Worm (Caenorhabditis elegans): ENCODE data around the gene glt-6.

Gene glt-6

DNA sequence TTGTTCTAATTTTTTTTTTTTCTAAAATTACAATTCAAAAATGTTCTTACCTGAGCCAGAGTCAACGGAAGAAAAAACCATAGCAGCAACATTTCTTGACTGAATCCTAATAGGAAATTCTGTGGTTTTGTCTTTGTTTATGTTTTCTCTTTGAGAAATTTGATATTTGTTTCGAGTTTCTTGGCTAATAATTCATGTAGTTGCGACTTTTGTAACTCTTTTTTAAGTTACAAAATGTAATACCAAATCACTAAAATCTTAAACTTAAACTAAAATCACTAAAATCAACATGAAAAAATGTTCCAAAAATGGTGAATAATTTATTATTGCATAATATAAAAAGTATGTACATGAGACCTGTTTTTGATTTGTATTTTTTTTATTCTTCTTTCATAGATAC lies 5.7 kb upstream of the glt-6 start, which contains the start of gene egas-4:
TSS of gene egas-4 (minus strand) at position 101 of the 400 bp plus-strand sequence.
- TF ChIP-seq nhr-12 (tag; optimal IDR thresholded peaks at IDR 0.05), result no peak
- TF ChIP-seq fos-1 (tag; optimal IDR thresholded peaks at IDR 0.05), result no peak
- no peak for TF ChIP-seq unc-39 (tag; optimal IDR thresholded peaks at IDR 0.05)
- TF ChIP-seq ZK546.5 (tag; optimal IDR thresholded peaks at IDR 0.05), result no peak
- no peak for TF ChIP-seq Y55F3AM.14 (GFP tag; optimal IDR thresholded peaks at IDR 0.05)

DNA sequence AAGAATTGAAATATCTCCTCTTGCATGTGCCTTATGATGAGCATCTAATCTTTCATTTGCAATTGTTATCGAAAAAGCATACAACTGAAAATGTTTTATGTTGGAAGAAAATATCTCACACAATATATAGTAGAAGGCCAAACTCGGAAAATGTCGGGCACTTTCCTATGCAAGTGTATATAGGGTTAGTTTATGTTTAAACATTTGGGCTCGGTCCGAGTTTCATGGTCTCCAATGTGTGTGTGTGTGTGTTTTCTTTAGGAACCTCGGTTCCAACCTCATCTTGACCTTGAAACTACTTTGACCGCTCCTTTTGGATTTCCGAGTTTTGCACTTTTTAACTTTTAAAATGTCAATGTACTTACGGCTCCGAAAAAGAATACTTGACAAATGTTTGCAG lies 4.1 kb upstream of the glt-6 start:
- peak; percentile 67 for TF ChIP-seq snpc-4 (tag; optimal IDR thresholded peaks at IDR 0.05)
- no peak for TF ChIP-seq elt-1 (tag; optimal IDR thresholded peaks at IDR 0.05)
- no peak for TF ChIP-seq peb-1 (tag; optimal IDR thresholded peaks at IDR 0.05)
- no peak for TF ChIP-seq alr-1 (tag; optimal IDR thresholded peaks at IDR 0.05)
- TF ChIP-seq mbf-1 (tag; optimal IDR thresholded peaks at IDR 0.05), result no peak
- TF ChIP-seq skn-1 (tag; optimal IDR thresholded peaks at IDR 0.05), result no peak
- TF ChIP-seq nhr-129 (tag; optimal IDR thresholded peaks at IDR 0.05), result no peak
- no peak for TF ChIP-seq nhr-237 (tag; optimal IDR thresholded peaks at IDR 0.05)
- TF ChIP-seq nhr-77 (tag; optimal IDR thresholded peaks at IDR 0.05), result no peak

DNA sequence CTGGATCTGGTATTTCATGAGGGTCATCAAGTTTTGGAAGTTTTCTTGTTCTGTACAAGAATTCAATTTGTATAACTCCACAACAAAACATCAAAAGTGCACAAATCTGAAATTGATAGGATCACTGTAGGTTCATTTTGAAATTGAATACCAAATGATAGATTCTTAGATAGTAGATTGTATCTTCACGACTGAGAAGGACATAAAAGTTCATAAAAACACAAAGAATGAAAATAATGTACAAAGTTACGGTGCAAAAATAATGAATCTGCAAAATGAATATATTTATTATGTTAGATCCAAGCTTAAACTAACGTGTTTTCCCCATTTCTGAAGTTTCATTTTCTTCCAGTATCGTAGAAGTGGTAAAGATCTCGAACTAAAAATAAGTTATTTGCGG lies 2.5 kb upstream of the glt-6 start:
- no peak for TF ChIP-seq sem-4 (tag; optimal IDR thresholded peaks at IDR 0.05)
- no peak for TF ChIP-seq lin-39 (tag; optimal IDR thresholded peaks at IDR 0.05)
- no peak for TF ChIP-seq nhr-25 (tag; optimal IDR thresholded peaks at IDR 0.05)
- TF ChIP-seq nhr-237 (tag; optimal IDR thresholded peaks at IDR 0.05), result no peak
- no peak for TF ChIP-seq snpc-4 (tag; optimal IDR thresholded peaks at IDR 0.05)
- TF ChIP-seq ztf-4 (tag; optimal IDR thresholded peaks at IDR 0.05), result no peak
- no peak for TF ChIP-seq skn-1 (tag; optimal IDR thresholded peaks at IDR 0.05)
- TF ChIP-seq elt-3 (tag; optimal IDR thresholded peaks at IDR 0.05), result no peak
- no peak for TF ChIP-seq sma-9 (GFP tag; optimal IDR thresholded peaks at IDR 0.05)
- TF ChIP-seq sma-9 (tag; optimal IDR thresholded peaks at IDR 0.05), result no peak
- no peak for TF ChIP-seq egl-27 (tag; optimal IDR thresholded peaks at IDR 0.05)
- TF ChIP-seq blmp-1 (tag; optimal IDR thresholded peaks at IDR 0.05; ENCODE audit: insufficient read depth), result no peak
- no peak for TF ChIP-seq ama-1 (optimal IDR thresholded peaks at IDR 0.05)
- TF ChIP-seq peb-1 (tag; optimal IDR thresholded peaks at IDR 0.05), result no peak

DNA sequence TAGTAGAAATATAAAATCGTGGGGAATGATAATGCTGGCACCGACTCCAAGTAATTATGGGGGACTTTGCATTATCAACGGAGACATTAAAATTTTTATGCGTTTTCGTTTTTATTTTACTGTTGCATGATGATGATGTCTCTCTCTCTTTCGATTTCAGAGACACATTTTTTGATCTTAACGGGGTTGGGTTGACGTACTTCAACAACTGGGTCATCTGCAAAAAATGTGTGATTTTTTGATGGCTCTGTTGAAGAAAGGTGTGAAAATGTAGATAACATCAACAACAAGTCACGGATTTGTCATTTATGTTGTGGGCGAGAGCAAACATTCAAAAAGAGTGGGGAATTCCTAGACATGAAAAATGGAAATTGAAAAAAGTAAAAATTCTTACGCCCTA lies 2.1 kb upstream of the glt-6 start, which contains the start of gene F55G1.15:
TSS of gene F55G1.15 (minus strand) at position 101 of the 400 bp plus-strand sequence.
- TF ChIP-seq nhr-6 (tag; optimal IDR thresholded peaks at IDR 0.05) (no peak), alr-1 (tag; optimal IDR thresholded peaks at IDR 0.05) (no peak), sma-9 (GFP tag; optimal IDR thresholded peaks at IDR 0.05) (no peak), sma-9 (tag; optimal IDR thresholded peaks at IDR 0.05) (no peak), ceh-16 (tag; optimal IDR thresholded peaks at IDR 0.05) (no peak), mbf-1 (tag; optimal IDR thresholded peaks at IDR 0.05) (no peak), unc-55 (GFP tag; optimal IDR thresholded peaks at IDR 0.05) (no peak), egl-27 (tag; optimal IDR thresholded peaks at IDR 0.05) (no peak), lsy-2 (tag; optimal IDR thresholded peaks at IDR 0.05) (no peak), R02D3.7 (tag; optimal IDR thresholded peaks at IDR 0.05) (no peak), zag-1 (tag; optimal IDR thresholded peaks at IDR 0.05) (no peak), unc-39 (tag; optimal IDR thresholded peaks at IDR 0.05) (no peak), dmd-4 (tag; optimal IDR thresholded peaks at IDR 0.05) (no peak), snpc-4 (tag; optimal IDR thresholded peaks at IDR 0.05) (no peak)

DNA sequence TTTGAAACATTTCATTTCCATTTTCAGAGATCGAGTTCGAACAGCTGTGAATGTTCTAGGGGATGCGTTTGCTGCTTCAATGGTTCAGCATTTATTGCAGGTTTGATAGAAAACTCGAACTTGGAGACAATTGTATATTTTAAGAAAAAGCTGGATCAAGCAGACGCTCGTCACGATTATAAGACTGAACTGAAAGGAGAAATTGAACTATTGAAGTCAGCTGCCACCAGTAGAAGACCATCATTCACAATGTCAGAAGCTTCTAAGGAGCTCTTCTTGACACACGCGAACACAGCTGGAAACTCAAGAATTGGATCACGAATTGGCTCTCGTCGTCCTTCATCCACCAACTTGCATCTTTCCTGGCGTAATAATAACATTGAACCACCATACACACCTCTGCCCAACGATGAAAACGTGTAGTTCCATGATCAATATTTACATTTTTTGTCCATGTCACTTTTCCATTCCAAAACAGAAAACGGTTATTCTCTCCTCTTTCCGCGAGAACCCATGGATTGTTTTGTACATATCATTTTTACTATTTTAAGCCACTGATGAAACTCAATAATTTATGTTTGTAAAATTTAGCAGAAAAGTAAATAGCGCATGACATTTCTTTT lies 2.6 kb downstream of the glt-6 start:
- TF ChIP-seq nhr-6 (tag; optimal IDR thresholded peaks at IDR 0.05) (peak; percentile 53), sma-9 (GFP tag; optimal IDR thresholded peaks at IDR 0.05) (peak; percentile 66), sma-9 (tag; optimal IDR thresholded peaks at IDR 0.05) (no peak), nhr-25 (tag; optimal IDR thresholded peaks at IDR 0.05) (peak; percentile 23), lsy-2 (tag; optimal IDR thresholded peaks at IDR 0.05) (peak in 1 of 2 experiments; percentile 33), blmp-1 (tag; optimal IDR thresholded peaks at IDR 0.05; ENCODE audit: insufficient read depth) (no peak), ztf-11 (tag; optimal IDR thresholded peaks at IDR 0.05) (no peak), ztf-4 (tag; optimal IDR thresholded peaks at IDR 0.05) (peak; percentile 12), fos-1 (tag; optimal IDR thresholded peaks at IDR 0.05) (peak; percentile 14), nhr-129 (tag; optimal IDR thresholded peaks at IDR 0.05) (peak; percentile 74), lin-13 (GFP tag; optimal IDR thresholded peaks at IDR 0.05) (peak; percentile 13), sma-3 (GFP tag; optimal IDR thresholded peaks at IDR 0.05) (peak; percentile 30), nhr-77 (tag; optimal IDR thresholded peaks at IDR 0.05) (no peak), ama-1 (optimal IDR thresholded peaks at IDR 0.05) (peak; percentile 78), snpc-4 (tag; optimal IDR thresholded peaks at IDR 0.05) (no peak)

Measured in whole organism, L2 larva.